Worm (Caenorhabditis elegans) whole organism, L3 larva: ENCODE measurements around the gene rde-8.

Source experiments
- R02D3.7 ChIP-seq: fragments of 150-350 bp; optimal IDR thresholded peaks from 2 replicates; lab custom pipeline; 2014; ENCODE audit warnings: missing biosample characterization, missing genetic modification characterization
- ZK546.5 ChIP-seq: sonication (generic microtip); optimal IDR thresholded peaks from 2 replicates; lab custom pipeline; 2017; ENCODE audit warnings: missing biosample characterization, missing genetic modification characterization
- aly-2 ChIP-seq: fragments of 150-350 bp; optimal IDR thresholded peaks from 2 replicates; lab custom pipeline; 2014; ENCODE audit warnings: missing biosample characterization, missing genetic modification characterization
- ama-1 ChIP-seq: fragments of 150-350 bp; optimal IDR thresholded peaks from 2 replicates; lab custom pipeline; 2018
- ceh-16 ChIP-seq: sonication (generic microtip); optimal IDR thresholded peaks from 2 replicates; lab custom pipeline; 2017; ENCODE audit warnings: missing biosample characterization, missing genetic modification characterization
- ceh-28 ChIP-seq: fragments of 150-350 bp; optimal IDR thresholded peaks from 2 replicates; lab custom pipeline; 2014; ENCODE audit warnings: missing biosample characterization, missing genetic modification reagents, missing genetic modification characterization
- ceh-82 ChIP-seq: fragments of 150-350 bp; optimal IDR thresholded peaks from 2 replicates; lab custom pipeline; 2014; ENCODE audit warnings: missing biosample characterization, missing genetic modification characterization
- ceh-9 ChIP-seq: sonication (generic microtip); optimal IDR thresholded peaks from 2 replicates; lab custom pipeline; 2018; ENCODE audit warnings: missing biosample characterization, missing genetic modification characterization
- daf-12 ChIP-seq: fragments of 150-350 bp; optimal IDR thresholded peaks from 2 replicates; lab custom pipeline; 2014; ENCODE audit warnings: missing biosample characterization, missing genetic modification reagents, missing genetic modification characterization
- egl-27 ChIP-seq: sonication (generic microtip); optimal IDR thresholded peaks from 4 replicates; lab custom pipeline; 2017; ENCODE audit warnings: missing biosample characterization, missing genetic modification reagents, missing genetic modification characterization
- egl-5 ChIP-seq: fragments of 150-350 bp; optimal IDR thresholded peaks from 2 replicates; lab custom pipeline; 2017; ENCODE audit warnings: missing biosample characterization, missing genetic modification reagents, missing genetic modification characterization, inconsistent platforms
- elt-1 ChIP-seq: fragments of 150-350 bp; optimal IDR thresholded peaks from 2 replicates; lab custom pipeline; 2014; ENCODE audit warnings: missing biosample characterization, missing genetic modification characterization
- elt-2 ChIP-seq: sonication (generic microtip); optimal IDR thresholded peaks from 2 replicates; lab custom pipeline; 2016; ENCODE audit warnings: missing genetic modification reagents, mild to moderate bottlenecking, missing genetic modification characterization, missing compliant biosample characterization
- elt-3 ChIP-seq, 3 experiments: fragments of 150-350 bp in 1 of 3; sonication (generic microtip) in 2 of 3; optimal IDR thresholded peaks; 2 replicates in 2 of 3; 4 replicates in 1 of 3; lab custom pipeline; 2014 to 2017; ENCODE audit warnings: missing biosample characterization in 3 of 3, missing genetic modification characterization in 3 of 3
- eor-1 ChIP-seq, 2 experiments: fragments of 150-350 bp; optimal IDR thresholded peaks; 2 replicates each; lab custom pipeline; 2014 to 2018; ENCODE audit warnings: missing biosample characterization in 2 of 2, missing genetic modification characterization in 2 of 2
- fkh-10 ChIP-seq: sonication (generic microtip); optimal IDR thresholded peaks from 2 replicates; lab custom pipeline; 2017; ENCODE audit warnings: missing biosample characterization, missing genetic modification reagents, missing genetic modification characterization
- fkh-2 ChIP-seq: fragments of 150-350 bp; optimal IDR thresholded peaks from 2 replicates; lab custom pipeline; 2014; ENCODE audit warnings: missing biosample characterization, missing genetic modification reagents, missing genetic modification characterization
- fos-1 ChIP-seq: fragments of 150-350 bp; optimal IDR thresholded peaks from 2 replicates; lab custom pipeline; 2014; ENCODE audit warnings: missing biosample characterization, missing genetic modification characterization
- hmg-11 ChIP-seq: sonication (generic microtip); optimal IDR thresholded peaks from 2 replicates; lab custom pipeline; 2016; ENCODE audit warnings: missing genetic modification characterization, missing compliant biosample characterization
- jun-1 ChIP-seq: fragments of 150-350 bp; optimal IDR thresholded peaks from 2 replicates; lab custom pipeline; 2014; ENCODE audit warnings: missing biosample characterization, missing genetic modification reagents, missing genetic modification characterization
- lin-15B ChIP-seq: fragments of 150-350 bp; optimal IDR thresholded peaks from 2 replicates; lab custom pipeline; 2014; ENCODE audit warnings: missing biosample characterization, missing genetic modification characterization
- lin-39 ChIP-seq: fragments of 150-350 bp; optimal IDR thresholded peaks from 2 replicates; lab custom pipeline; 2018; ENCODE audit warnings: missing biosample characterization, missing genetic modification reagents, missing genetic modification characterization
- lsy-12 ChIP-seq: sonication (generic microtip); optimal IDR thresholded peaks from 2 replicates; lab custom pipeline; 2016; ENCODE audit warnings: mild to moderate bottlenecking, missing genetic modification characterization, missing compliant biosample characterization
- mdl-1 ChIP-seq: fragments of 150-350 bp; optimal IDR thresholded peaks from 2 replicates; lab custom pipeline; 2014; ENCODE audit warnings: missing biosample characterization, missing genetic modification characterization
- mml-1 ChIP-seq: fragments of 150-350 bp; sonication (generic microtip); optimal IDR thresholded peaks from 3 replicates; lab custom pipeline; 2014; ENCODE audit warnings: missing biosample characterization, missing genetic modification characterization
- nfya-1 ChIP-seq: sonication (generic microtip); optimal IDR thresholded peaks from 2 replicates; lab custom pipeline; 2017; ENCODE audit warnings: missing genetic modification characterization, mild to moderate bottlenecking, missing compliant biosample characterization, antibody characterized with exemption, moderate library complexity; ENCODE audit not compliant: insufficient read depth
- nhr-11 ChIP-seq: fragments of 150-350 bp; optimal IDR thresholded peaks from 2 replicates; lab custom pipeline; 2014; ENCODE audit warnings: missing biosample characterization, missing genetic modification characterization
- nhr-23 ChIP-seq: fragments of 150-350 bp; optimal IDR thresholded peaks from 2 replicates; lab custom pipeline; 2014; ENCODE audit warnings: missing biosample characterization, missing genetic modification reagents, missing genetic modification characterization
- nhr-237 ChIP-seq: fragments of 150-350 bp; optimal IDR thresholded peaks from 2 replicates; lab custom pipeline; 2014; ENCODE audit warnings: missing biosample characterization, missing genetic modification characterization
- nhr-25 ChIP-seq: sonication (generic microtip); optimal IDR thresholded peaks from 2 replicates; lab custom pipeline; 2017; ENCODE audit warnings: missing biosample characterization, missing genetic modification characterization
- nhr-28 ChIP-seq: fragments of 150-350 bp; optimal IDR thresholded peaks from 2 replicates; lab custom pipeline; 2014; ENCODE audit warnings: missing biosample characterization, missing genetic modification characterization
- nhr-43 ChIP-seq: sonication (generic microtip); optimal IDR thresholded peaks from 2 replicates; lab custom pipeline; 2016; ENCODE audit warnings: mild to moderate bottlenecking, missing genetic modification characterization, missing compliant biosample characterization; ENCODE audit not compliant: poor library complexity, severe bottlenecking
- nhr-67 ChIP-seq: fragments of 150-350 bp; optimal IDR thresholded peaks from 2 replicates; lab custom pipeline; 2014; ENCODE audit warnings: missing biosample characterization, missing genetic modification characterization
- nhr-76 ChIP-seq: fragments of 150-350 bp; sonication (generic microtip); optimal IDR thresholded peaks from 5 replicates; lab custom pipeline; 2014; ENCODE audit warnings: missing biosample characterization, missing genetic modification characterization
- nhr-77 ChIP-seq: fragments of 150-350 bp; optimal IDR thresholded peaks from 2 replicates; lab custom pipeline; 2014; ENCODE audit warnings: missing biosample characterization, missing genetic modification characterization
- pha-4 ChIP-seq: fragments of 150-350 bp; optimal IDR thresholded peaks from 2 replicates; lab custom pipeline; 2014; ENCODE audit warnings: missing biosample characterization, missing genetic modification reagents, missing genetic modification characterization
- sea-2 ChIP-seq: fragments of 150-350 bp; sonication (generic microtip); optimal IDR thresholded peaks from 4 replicates; lab custom pipeline; 2014; ENCODE audit warnings: missing biosample characterization, missing genetic modification reagents, missing genetic modification characterization
- snpc-4 ChIP-seq: fragments of 150-350 bp; optimal IDR thresholded peaks from 2 replicates; lab custom pipeline; 2014; ENCODE audit warnings: missing biosample characterization, missing genetic modification characterization
- tbx-2 ChIP-seq: sonication (generic microtip); optimal IDR thresholded peaks from 2 replicates; lab custom pipeline; 2016; ENCODE audit warnings: mild to moderate bottlenecking, missing genetic modification characterization, missing compliant biosample characterization
- unc-39 ChIP-seq: sonication (generic microtip); optimal IDR thresholded peaks from 4 replicates; lab custom pipeline; 2017; ENCODE audit warnings: missing biosample characterization, missing genetic modification characterization
- unc-62 ChIP-seq: fragments of 150-350 bp; sonication (generic microtip); optimal IDR thresholded peaks from 4 replicates; lab custom pipeline; 2014; ENCODE audit warnings: missing biosample characterization, missing genetic modification reagents, missing genetic modification characterization
- zag-1 ChIP-seq: fragments of 150-350 bp; optimal IDR thresholded peaks from 2 replicates; lab custom pipeline; 2014; ENCODE audit warnings: missing biosample characterization, missing genetic modification characterization
- ztf-11 ChIP-seq: fragments of 150-350 bp; optimal IDR thresholded peaks from 2 replicates; lab custom pipeline; 2014; ENCODE audit warnings: missing biosample characterization, missing genetic modification characterization

The rde-8 gene

DNA sequence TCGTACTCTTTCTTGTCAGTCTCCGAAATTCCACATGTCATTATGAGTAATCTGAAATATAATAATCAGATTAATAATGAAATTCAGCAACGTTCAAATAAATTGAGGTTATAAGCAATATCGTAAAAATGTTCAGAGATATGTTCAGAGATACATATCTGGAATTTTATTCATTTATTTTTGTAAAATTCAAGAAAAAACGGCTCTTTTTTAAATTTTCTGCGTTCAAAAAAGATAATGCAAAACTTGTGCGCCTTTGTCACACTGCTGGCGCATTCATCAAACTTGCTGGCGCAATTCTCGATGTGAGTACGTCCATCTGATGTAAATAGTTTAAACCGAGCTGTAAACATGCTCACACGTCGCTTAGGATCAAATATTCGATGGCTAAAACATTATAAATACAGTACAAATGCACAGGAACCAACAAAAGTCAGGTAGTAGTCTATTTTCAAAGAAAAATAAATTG, at the start of gene rde-8, which contains the start of gene ZC477.3:
TSS of gene rde-8 (minus strand) at position 51 of the 469 bp plus-strand sequence.
TSS of gene ZC477.3 (plus strand) at position 282 of the 469 bp plus-strand sequence.
- TF ChIP-seq egl-5 (tag; lab: Kevin White, UChicago) (no peak), ZK546.5 (tag; lab: Kevin White, UChicago) (no peak), jun-1 (tag; lab: Kevin White, UChicago) (peak; percentile 29), ceh-82 (no peak), snpc-4 (peak; percentile 41), elt-2 (peak; percentile 34), R02D3.7 (peak; percentile 30), nhr-23 (peak; percentile 55), tbx-2 (tag; lab: Kevin White, UChicago) (peak; percentile 56), fkh-2 (tag; lab: Kevin White, UChicago) (no peak), lsy-12 (tag; lab: Kevin White, UChicago) (peak; percentile 39), nhr-25 (tag; lab: Kevin White, UChicago) (peak; percentile 35), nhr-43 (tag; lab: Kevin White, UChicago) (peak; percentile 36), pha-4 (tag; lab: Kevin White, UChicago) (peak; percentile 92), ceh-28 (tag; lab: Kevin White, UChicago) (peak; percentile 25), eor-1 (tag; optimal IDR thresholded peaks at IDR 0.05; lab: Kevin White, UChicago) (no peak), lin-15B (tag; lab: Kevin White, UChicago) (peak; percentile 79), zag-1 (tag; lab: Kevin White, UChicago) (no peak), nhr-77 (tag; lab: Kevin White, UChicago) (peak; percentile 42), nhr-237 (no peak), ztf-11 (no peak), nfya-1 (peak; percentile 64), nhr-11 (peak; percentile 42), nhr-28 (tag; lab: Kevin White, UChicago) (no peak)

DNA sequence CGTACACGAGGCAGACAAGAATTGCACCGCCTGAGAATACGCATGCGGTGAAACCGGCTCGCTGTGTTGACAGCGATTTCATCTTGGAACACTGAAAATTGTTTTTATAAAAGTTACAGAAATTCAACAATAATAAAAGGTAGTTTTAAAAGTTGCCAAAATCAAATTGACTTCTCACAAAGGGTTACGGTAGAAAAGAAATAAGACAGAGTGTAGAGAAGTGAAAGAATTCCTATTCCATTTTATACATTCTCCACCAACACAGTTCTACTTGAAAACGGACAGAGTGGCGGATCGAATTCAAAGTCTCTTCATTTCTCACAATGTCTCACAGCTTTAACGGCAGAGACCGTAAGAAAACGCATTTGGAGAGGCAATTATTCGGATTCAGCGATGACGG, 49.3 kb upstream of the rde-8 start, which contains the start of gene col-113:
TSS of gene col-113 (minus strand) at position 101 of the 400 bp plus-strand sequence.
- TF ChIP-seq ceh-9 (tag; lab: Kevin White, UChicago) (no peak), nhr-43 (tag; lab: Kevin White, UChicago) (no peak), fkh-10 (GFP tag; lab: Kevin White, UChicago) (no peak), fos-1 (tag; lab: Kevin White, UChicago) (no peak), tbx-2 (tag; lab: Kevin White, UChicago) (no peak), sea-2 (GFP tag; lab: Kevin White, UChicago) (no peak), aly-2 (no peak), snpc-4 (no peak), elt-2 (no peak), elt-3 (tag; optimal IDR thresholded peaks at IDR 0.05; lab: Kevin White, UChicago) (no peak), hmg-11 (tag; lab: Kevin White, UChicago) (no peak), ceh-16 (no peak), jun-1 (tag; lab: Kevin White, UChicago) (no peak), nhr-11 (no peak), lsy-12 (tag; lab: Kevin White, UChicago) (no peak), ceh-28 (tag; lab: Kevin White, UChicago) (no peak), egl-27 (tag; lab: Kevin White, UChicago) (no peak), ama-1 (lab: Kevin White, UChicago) (no peak), elt-1 (tag; lab: Kevin White, UChicago) (no peak), unc-39 (no peak)

DNA sequence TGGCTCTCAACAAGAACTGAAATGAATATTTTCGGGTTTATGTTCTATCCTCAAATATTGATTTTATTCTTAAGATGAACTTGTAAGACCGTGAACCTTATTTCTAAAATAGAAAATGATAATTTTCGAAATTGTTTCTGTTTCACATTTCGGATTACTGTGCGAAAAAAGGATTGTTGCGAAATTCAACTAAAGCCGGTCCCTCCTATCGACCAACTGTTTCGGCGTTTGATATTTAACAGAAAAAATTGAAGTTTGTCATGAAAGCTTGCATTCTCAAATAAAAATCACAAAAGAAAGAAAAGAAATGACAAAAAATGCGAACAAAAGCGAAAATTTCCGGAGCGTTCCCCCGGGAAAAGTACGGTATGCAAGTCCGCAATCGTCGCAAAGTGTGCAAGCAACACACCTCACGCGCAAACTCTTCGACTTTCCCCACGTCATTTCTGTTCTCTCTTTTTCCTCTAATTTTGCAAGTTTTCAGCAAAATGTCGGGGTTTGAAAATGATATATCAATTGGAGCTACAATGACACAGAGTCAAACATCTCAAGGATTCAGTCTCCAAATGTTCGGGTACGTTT, 46.0 kb upstream of the rde-8 start, which contains the start of gene C34D4.4:
TSS of gene C34D4.4 (plus strand) at position 342 of the 582 bp plus-strand sequence.
- no peak for TF ChIP-seq nhr-23
- TF ChIP-seq egl-27 (tag; lab: Kevin White, UChicago), result no peak
- no peak for TF ChIP-seq nhr-76
- TF ChIP-seq zag-1 (tag; lab: Kevin White, UChicago), result no peak
- TF ChIP-seq unc-62 (GFP tag; lab: Kevin White, UChicago), result no peak
- no peak for TF ChIP-seq sea-2 (GFP tag; lab: Kevin White, UChicago)
- no peak for TF ChIP-seq nhr-43 (tag; lab: Kevin White, UChicago)
- TF ChIP-seq egl-5 (tag; lab: Kevin White, UChicago), result no peak
- no peak for TF ChIP-seq tbx-2 (tag; lab: Kevin White, UChicago)
- no peak for TF ChIP-seq lsy-12 (tag; lab: Kevin White, UChicago)
- TF ChIP-seq R02D3.7, result no peak
- no peak for TF ChIP-seq elt-3 (tag; optimal IDR thresholded peaks at IDR 0.05; lab: Kevin White, UChicago)
- no peak for TF ChIP-seq pha-4 (tag; lab: Kevin White, UChicago)
- peak; percentile 75 for TF ChIP-seq nfya-1
- no peak for TF ChIP-seq mdl-1 (tag; lab: Kevin White, UChicago)
- TF ChIP-seq ZK546.5 (tag; lab: Kevin White, UChicago), result no peak
- TF ChIP-seq jun-1 (tag; lab: Kevin White, UChicago), result no peak
- no peak for TF ChIP-seq elt-1 (tag; lab: Kevin White, UChicago)
- no peak for TF ChIP-seq mml-1
- TF ChIP-seq daf-12 (tag; lab: Kevin White, UChicago), result no peak
- no peak for TF ChIP-seq fos-1 (tag; lab: Kevin White, UChicago)
- TF ChIP-seq lin-39, result peak; percentile 14
- no peak for TF ChIP-seq unc-39
- TF ChIP-seq ceh-9 (tag; lab: Kevin White, UChicago), result no peak
- no peak for TF ChIP-seq nhr-67
- no peak for TF ChIP-seq nhr-77 (tag; lab: Kevin White, UChicago)
- no peak for TF ChIP-seq fkh-2 (tag; lab: Kevin White, UChicago)
- TF ChIP-seq ceh-28 (tag; lab: Kevin White, UChicago), result no peak
- peak; percentile 16 for TF ChIP-seq nhr-25 (tag; lab: Kevin White, UChicago)
- TF ChIP-seq elt-2, result no peak
- TF ChIP-seq hmg-11 (tag; lab: Kevin White, UChicago), result peak; percentile 23
- TF ChIP-seq nhr-11, result no peak
- no peak for TF ChIP-seq aly-2
- TF ChIP-seq fkh-10 (GFP tag; lab: Kevin White, UChicago), result no peak
